Worm (Caenorhabditis elegans) whole organism, young adult: Measurements from ENCODE around the gene T24B8.7.
A peak's percentile ranks its signal among the peaks of the same experiment; 100 is the strongest.

Source experiments
- B0019.2 ChIP-seq: fragments of 200-800 bp; sonication (Bioruptor generic); conservative IDR thresholded peaks from 2 replicates; pipeline ENCODE4 v1.3.6; 2022; ENCODE audit warnings: missing genetic modification reagents, missing genetic modification characterization, missing compliant biosample characterization
- B0035.1 ChIP-seq: sonication (generic microtip); optimal IDR thresholded peaks from 2 replicates; lab custom pipeline; 2016; ENCODE audit warnings: missing genetic modification characterization, mild to moderate bottlenecking, missing compliant biosample characterization, missing genotype, missing genetic modification reagents
- B0261.1 ChIP-seq: sonication (generic microtip); optimal IDR thresholded peaks from 2 replicates; lab custom pipeline; 2016; ENCODE audit warnings: mild to moderate bottlenecking, missing genetic modification characterization, moderate library complexity, missing compliant biosample characterization
- D2030.7 ChIP-seq: fragments of 200-800 bp; sonication (Bioruptor generic); IDR thresholded peaks from 2 replicates; pipeline ENCODE4 v1.3.6; 2022; ENCODE audit warnings: missing genetic modification reagents, missing genetic modification characterization, missing compliant biosample characterization
- F22D6.2 ChIP-seq: sonication (generic microtip); optimal IDR thresholded peaks from 2 replicates; lab custom pipeline; 2016; ENCODE audit warnings: mild to moderate bottlenecking, missing genetic modification characterization, missing compliant biosample characterization
- F37B4.10 ChIP-seq: fragments of 200-800 bp; sonication (Bioruptor generic); IDR thresholded peaks from 2 replicates; pipeline ENCODE4 v1.3.6; 2022; ENCODE audit warnings: missing genetic modification characterization, missing compliant biosample characterization
- F49E8.2 ChIP-seq: sonication (generic microtip); optimal IDR thresholded peaks from 3 replicates; lab custom pipeline; 2017; ENCODE audit warnings: missing genetic modification characterization, mild to moderate bottlenecking, missing compliant biosample characterization, antibody characterized with exemption, moderate library complexity; ENCODE audit not compliant: insufficient read depth
- F52B5.7 ChIP-seq: sonication (generic microtip); optimal IDR thresholded peaks from 2 replicates; lab custom pipeline; 2016; ENCODE audit warnings: mild to moderate bottlenecking, missing genetic modification characterization, missing compliant biosample characterization
- F55B11.4 ChIP-seq: sonication (generic microtip); optimal IDR thresholded peaks from 2 replicates; lab custom pipeline; 2016; ENCODE audit warnings: missing compliant biosample characterization, missing genetic modification characterization, borderline replicate concordance; ENCODE audit not compliant: insufficient read depth
- F57A8.1 ChIP-seq: fragments of 200-800 bp; sonication (Bioruptor generic); optimal IDR thresholded peaks from 2 replicates; lab custom pipeline; 2018; ENCODE audit warnings: mild to moderate bottlenecking, missing genetic modification characterization, moderate library complexity, missing compliant biosample characterization
- Y79H2A.3 ChIP-seq: fragments of 200-800 bp; sonication (Bioruptor generic); conservative IDR thresholded peaks from 2 replicates; pipeline ENCODE4 v1.3.6; 2022; ENCODE audit warnings: missing genetic modification reagents, missing genetic modification characterization, missing compliant biosample characterization
- Y95B8A.8 ChIP-seq: fragments of 200-800 bp; sonication (Bioruptor generic); IDR thresholded peaks from 2 replicates; pipeline ENCODE4 v1.3.6; 2022; ENCODE audit warnings: missing genetic modification reagents, missing genetic modification characterization, missing compliant biosample characterization
- ccch-3 ChIP-seq: fragments of 200-800 bp; sonication (Bioruptor generic); optimal IDR thresholded peaks from 2 replicates; lab custom pipeline; 2018; ENCODE audit warnings: mild to moderate bottlenecking, missing genetic modification characterization, missing compliant biosample characterization
- cebp-1 ChIP-seq, 2 experiments: fragments of 200-800 bp in 1 of 2; sonication (Bioruptor generic) in 1 of 2; sonication (generic microtip) in 1 of 2; IDR thresholded peaks in 1 of 2; optimal IDR thresholded peaks in 1 of 2; 2 replicates each; pipeline versions ENCODE4 v1.3.6 to Lab custom; 2017 to 2022; ENCODE audit warnings: missing compliant biosample characterization in 2 of 2, missing genetic modification characterization in 2 of 2, mild to moderate bottlenecking in 1 of 2, missing genetic modification reagents in 1 of 2, moderate library complexity in 1 of 2
- ceh-58 ChIP-seq: fragments of 200-800 bp; sonication (Bioruptor generic); IDR thresholded peaks from 2 replicates; pipeline ENCODE4 v1.3.6; 2022; ENCODE audit warnings: missing genetic modification characterization, missing compliant biosample characterization
- egl-18 ChIP-seq: fragments of 200-800 bp; sonication (Bioruptor generic); IDR thresholded peaks from 2 replicates; pipeline ENCODE4 v1.3.6; 2022; ENCODE audit warnings: missing genetic modification reagents, missing genetic modification characterization, missing compliant biosample characterization
- ekl-4 ChIP-seq: fragments of 200-800 bp; sonication (Bioruptor generic); IDR thresholded peaks from 2 replicates; pipeline ENCODE4 v1.3.6; 2022; ENCODE audit warnings: missing genetic modification reagents, missing genetic modification characterization, missing compliant biosample characterization
- gei-17 ChIP-seq: fragments of 200-800 bp; sonication (Bioruptor generic); optimal IDR thresholded peaks from 2 replicates; lab custom pipeline; 2018; ENCODE audit warnings: mild to moderate bottlenecking, missing genetic modification characterization, missing compliant biosample characterization
- him-1 ChIP-seq: sonication (generic microtip); optimal IDR thresholded peaks from 2 replicates; lab custom pipeline; 2016; ENCODE audit warnings: missing genotype, missing genetic modification reagents, missing genetic modification characterization, missing compliant biosample characterization
- hsf-1 ChIP-seq: fragments of 200-800 bp; sonication (Bioruptor generic); IDR thresholded peaks from 2 replicates; pipeline ENCODE4 v1.3.6; 2022; ENCODE audit warnings: missing genetic modification reagents, missing genetic modification characterization, missing compliant biosample characterization
- let-526 ChIP-seq: fragments of 200-800 bp; sonication (Bioruptor generic); IDR thresholded peaks from 2 replicates; pipeline ENCODE4 v1.3.6; 2022; ENCODE audit warnings: missing genetic modification reagents, missing genetic modification characterization, missing compliant biosample characterization
- let-607 ChIP-seq, 2 experiments: fragments of 200-800 bp in 1 of 2; sonication (Bioruptor generic) in 1 of 2; sonication (generic microtip) in 1 of 2; optimal IDR thresholded peaks; 2 replicates each; lab custom pipeline; 2016 to 2018; ENCODE audit warnings: mild to moderate bottlenecking in 2 of 2, missing compliant biosample characterization in 2 of 2, missing genetic modification characterization in 2 of 2, moderate library complexity in 2 of 2, missing genotype in 1 of 2
- lin-35 ChIP-seq, 3 experiments: fragments of 150-350 bp in 2 of 3; sonication (generic microtip) in 1 of 3; optimal IDR thresholded peaks; 2 replicates each; lab custom pipeline; 2014 to 2018; ENCODE audit warnings: missing biosample characterization in 3 of 3, missing genetic modification characterization in 3 of 3, missing genetic modification reagents in 3 of 3
- lin-40 ChIP-seq: sonication (generic microtip); optimal IDR thresholded peaks from 2 replicates; lab custom pipeline; 2016; ENCODE audit warnings: missing genetic modification characterization, mild to moderate bottlenecking, missing compliant biosample characterization, missing genotype, missing genetic modification reagents
- lir-1 ChIP-seq: fragments of 200-800 bp; sonication (Bioruptor generic); conservative IDR thresholded peaks from 2 replicates; pipeline ENCODE4 v1.3.6; 2022; ENCODE audit warnings: missing genetic modification reagents, missing genetic modification characterization, missing compliant biosample characterization
- lsy-27 ChIP-seq: sonication (generic microtip); optimal IDR thresholded peaks from 2 replicates; lab custom pipeline; 2017; ENCODE audit warnings: missing genetic modification characterization, mild to moderate bottlenecking, missing compliant biosample characterization, antibody characterized with exemption, missing genotype, borderline replicate concordance; ENCODE audit not compliant: insufficient read depth
- madf-10 ChIP-seq: sonication (generic microtip); optimal IDR thresholded peaks from 2 replicates; lab custom pipeline; 2016; ENCODE audit warnings: mild to moderate bottlenecking, missing genetic modification characterization, missing compliant biosample characterization
- madf-3 ChIP-seq: fragments of 200-800 bp; sonication (Bioruptor generic); IDR thresholded peaks from 2 replicates; pipeline ENCODE4 v1.3.6; 2022; ENCODE audit warnings: missing genetic modification reagents, missing genetic modification characterization, missing compliant biosample characterization
- nfyb-1 ChIP-seq: fragments of 200-800 bp; sonication (Bioruptor generic); IDR thresholded peaks from 2 replicates; pipeline ENCODE4 v1.3.6; 2022; ENCODE audit warnings: missing genetic modification reagents, missing genetic modification characterization, missing compliant biosample characterization
- nhr-179 ChIP-seq: sonication (generic microtip); optimal IDR thresholded peaks from 2 replicates; lab custom pipeline; 2016; ENCODE audit warnings: mild to moderate bottlenecking, missing genetic modification characterization, missing compliant biosample characterization
- nhr-27 ChIP-seq: fragments of 200-800 bp; sonication (Bioruptor generic); optimal IDR thresholded peaks from 2 replicates; lab custom pipeline; 2018; ENCODE audit warnings: mild to moderate bottlenecking, missing genetic modification characterization, moderate library complexity, missing compliant biosample characterization
- pbrm-1 ChIP-seq: fragments of 200-800 bp; sonication (Bioruptor generic); IDR thresholded peaks from 2 replicates; pipeline ENCODE4 v1.3.6; 2022; ENCODE audit warnings: missing genetic modification reagents, missing genetic modification characterization, missing compliant biosample characterization
- pha-4 ChIP-seq: fragments of 150-350 bp; sonication (generic microtip); optimal IDR thresholded peaks from 2 replicates; lab custom pipeline; 2014; ENCODE audit warnings: missing biosample characterization, missing genetic modification reagents, missing genetic modification characterization
- rec-8 ChIP-seq, 2 experiments: sonication (generic microtip); optimal IDR thresholded peaks; 2 replicates each; lab custom pipeline; 2016; ENCODE audit warnings: mild to moderate bottlenecking in 2 of 2, missing genetic modification characterization in 2 of 2, missing genetic modification reagents in 2 of 2, missing genotype in 2 of 2, missing biosample characterization in 1 of 2, missing compliant biosample characterization in 1 of 2, moderate library complexity in 1 of 2
- repo-1 ChIP-seq: sonication (generic microtip); optimal IDR thresholded peaks from 2 replicates; lab custom pipeline; 2017; ENCODE audit warnings: mild to moderate bottlenecking, missing genetic modification characterization, missing compliant biosample characterization
- rpc-1 ChIP-seq, 2 experiments: fragments of 150-350 bp in 1 of 2; sonication (generic microtip) in 1 of 2; optimal IDR thresholded peaks; 2 replicates each; lab custom pipeline; 2014 to 2018; ENCODE audit warnings: missing biosample characterization in 1 of 2, missing genetic modification characterization in 1 of 2, missing genetic modification reagents in 1 of 2, missing genotype in 1 of 2
- sdz-38 ChIP-seq: sonication (generic microtip); optimal IDR thresholded peaks from 2 replicates; lab custom pipeline; 2016; ENCODE audit warnings: missing genotype, missing genetic modification characterization, missing compliant biosample characterization
- sea-2 ChIP-seq: fragments of 200-800 bp; sonication (Bioruptor generic); IDR thresholded peaks from 2 replicates; pipeline ENCODE4 v1.3.6; 2022; ENCODE audit warnings: missing genetic modification characterization, missing compliant biosample characterization
- somi-1 ChIP-seq: fragments of 200-800 bp; sonication (Bioruptor generic); optimal IDR thresholded peaks from 2 replicates; lab custom pipeline; 2018; ENCODE audit warnings: mild to moderate bottlenecking, missing genetic modification characterization, missing compliant biosample characterization
- sptf-2 ChIP-seq: fragments of 200-800 bp; sonication (Bioruptor generic); optimal IDR thresholded peaks from 2 replicates; lab custom pipeline; 2018; ENCODE audit warnings: mild to moderate bottlenecking, missing genetic modification characterization, missing compliant biosample characterization
- tbx-9 ChIP-seq: sonication (generic microtip); optimal IDR thresholded peaks from 2 replicates; lab custom pipeline; 2016; ENCODE audit warnings: borderline replicate concordance, missing genetic modification characterization, inconsistent platforms, missing compliant biosample characterization
- zfh-2 ChIP-seq: fragments of 200-800 bp; sonication (Bioruptor generic); conservative IDR thresholded peaks from 2 replicates; pipeline ENCODE4 v1.3.6; 2022; ENCODE audit warnings: missing genetic modification reagents, missing genetic modification characterization, missing compliant biosample characterization
- ztf-25 ChIP-seq: fragments of 200-800 bp; sonication (Bioruptor generic); IDR thresholded peaks from 2 replicates; pipeline ENCODE4 v1.3.6; 2022; ENCODE audit warnings: missing genetic modification reagents, missing genetic modification characterization, missing compliant biosample characterization
- ztf-26 ChIP-seq: sonication (generic microtip); optimal IDR thresholded peaks from 2 replicates; lab custom pipeline; 2017; ENCODE audit warnings: missing genetic modification characterization, missing compliant biosample characterization
- ztf-28 ChIP-seq: fragments of 200-800 bp; sonication (Bioruptor generic); IDR thresholded peaks from 2 replicates; pipeline ENCODE4 v1.3.6; 2022; ENCODE audit warnings: missing genetic modification reagents, missing genetic modification characterization, missing compliant biosample characterization
- ztf-6 ChIP-seq: fragments of 200-800 bp; sonication (Bioruptor generic); IDR thresholded peaks from 2 replicates; pipeline ENCODE4 v1.3.6; 2022; ENCODE audit warnings: missing genetic modification reagents, missing genetic modification characterization, missing compliant biosample characterization

The T24B8.7 gene

DNA sequence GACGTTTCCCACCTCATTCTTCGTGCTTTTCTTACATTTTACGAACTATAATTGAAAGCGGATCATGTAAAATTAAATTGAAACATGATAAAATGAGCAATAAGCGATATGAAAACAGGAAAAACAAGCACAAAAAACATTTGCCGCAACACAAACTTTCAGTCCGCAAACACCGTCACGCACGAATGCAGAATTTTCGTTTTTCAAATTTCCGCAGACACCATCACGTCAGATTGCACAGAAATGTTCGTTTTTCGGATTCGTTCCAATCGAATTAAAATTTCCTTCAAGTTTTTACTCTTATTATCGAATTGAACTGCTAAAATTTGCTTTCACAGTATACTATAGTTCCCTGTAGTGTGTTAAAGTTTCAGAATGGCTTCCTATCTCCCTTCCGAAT is 1.1 kb upstream of the T24B8.7 start, which contains the start of gene chmp-7 (continued):
- TF ChIP-seq let-607 (tag; optimal IDR thresholded peaks at IDR 0.05; lab: Kevin White, UChicago) (peak; percentile 3 to 18), ztf-28 (GFP tag; lab: Robert Waterston, UW) (peak; percentile 68; the same call in 1 of the 2 replicates), rec-8 (tag; optimal IDR thresholded peaks at IDR 0.05; lab: Kevin White, UChicago) (no peak), ztf-6 (GFP tag; lab: Robert Waterston, UW) (no peak), pha-4 (tag; lab: Kevin White, UChicago) (peak; percentile 75), lir-1 (GFP tag; lab: Robert Waterston, UW) (0 out of 2 replicates have a peak, but pooled peaks have one; percentile 43), zfh-2 (GFP tag; lab: Robert Waterston, UW) (no peak), F52B5.7 (tag; lab: Kevin White, UChicago) (no peak), pbrm-1 (GFP tag; lab: Robert Waterston, UW) (peak; percentile 82), Y95B8A.8 (peak; percentile 41; the same call in 1 of the 2 replicates), madf-3 (0 out of 2 replicates have a peak, but pooled peaks have one; percentile 64), B0261.1 (no peak), cebp-1 (GFP tag; IDR thresholded peaks at IDR 0.05; lab: Robert Waterston, UW) (0 out of 2 replicates have a peak, but pooled peaks have one; percentile 28), cebp-1 (tag; optimal IDR thresholded peaks at IDR 0.05; lab: Kevin White, UChicago) (peak; percentile 75), hsf-1 (GFP tag; lab: Robert Waterston, UW) (0 out of 2 replicates have a peak, but pooled peaks have one; percentile 57), repo-1 (tag; lab: Kevin White, UChicago) (no peak), him-1 (tag; lab: Kevin White, UChicago) (peak; percentile 7), lin-40 (peak; percentile 76), sdz-38 (tag; lab: Kevin White, UChicago) (no peak), let-526 (GFP tag; lab: Robert Waterston, UW) (no peak), ztf-26 (tag; lab: Kevin White, UChicago) (peak; percentile 50), B0035.1 (tag; lab: Kevin White, UChicago) (no peak), F49E8.2 (peak; percentile 63), gei-17 (GFP tag; lab: Kevin White, UChicago) (no peak), nhr-27 (no peak), ekl-4 (peak; percentile 54; the same call in 1 of the 2 replicates), sptf-2 (GFP tag; lab: Kevin White, UChicago) (no peak), F57A8.1 (GFP tag; lab: Kevin White, UChicago) (no peak), D2030.7 (peak; percentile 51; the same call in 1 of the 2 replicates), nhr-179 (no peak), somi-1 (GFP tag; lab: Kevin White, UChicago) (no peak), egl-18 (no peak), F37B4.10 (GFP tag; lab: Robert Waterston, UW) (no peak), ztf-25 (GFP tag; lab: Robert Waterston, UW) (no peak), ceh-58 (GFP tag; lab: Robert Waterston, UW) (no peak), ccch-3 (GFP tag; lab: Kevin White, UChicago) (no peak), B0019.2 (peak; percentile 79), rpc-1 (optimal IDR thresholded peaks at IDR 0.05; lab: Kevin White, UChicago) (no peak), rpc-1 (tag; optimal IDR thresholded peaks at IDR 0.05; lab: Kevin White, UChicago) (no peak), lin-35 (GFP tag; optimal IDR thresholded peaks at IDR 0.05; lab: Kevin White, UChicago) (peak in 1 of 3 experiments; percentile 90), sea-2 (GFP tag; lab: Robert Waterston, UW) (no peak), Y79H2A.3 (GFP tag; lab: Robert Waterston, UW) (no peak), tbx-9 (tag; lab: Kevin White, UChicago) (no peak), F55B11.4 (tag; lab: Kevin White, UChicago) (no peak), lsy-27 (tag; lab: Kevin White, UChicago) (peak; percentile 86), madf-10 (tag; lab: Kevin White, UChicago) (peak; percentile 72), F22D6.2 (no peak), nfyb-1 (GFP tag; lab: Robert Waterston, UW) (peak; percentile 81)
